Worm (Caenorhabditis elegans) whole organism, late embryonic: ENCODE data around the gene C52E2.2.

Experiments used
- C08G9.2 ChIP-seq: sonication (generic microtip); optimal IDR thresholded peaks from 2 replicates; lab custom pipeline; 2016; ENCODE audit warnings: mild to moderate bottlenecking, missing genetic modification characterization, moderate library complexity, missing compliant biosample characterization
- C38D4.7 ChIP-seq: fragments of 200-800 bp; sonication (Bioruptor generic); optimal IDR thresholded peaks from 2 replicates; lab custom pipeline; 2018; ENCODE audit warnings: mild to moderate bottlenecking, missing genetic modification characterization, moderate library complexity, missing compliant biosample characterization
- K02D7.2 ChIP-seq: sonication (generic microtip); optimal IDR thresholded peaks from 2 replicates; lab custom pipeline; 2017; ENCODE audit warnings: mild to moderate bottlenecking, missing genetic modification characterization, missing compliant biosample characterization
- T23F11.4 ChIP-seq: fragments of 200-800 bp; sonication (Bioruptor generic); optimal IDR thresholded peaks from 2 replicates; lab custom pipeline; 2018; ENCODE audit warnings: mild to moderate bottlenecking, missing genetic modification characterization, missing compliant biosample characterization
- ahr-1 ChIP-seq: sonication (generic microtip); optimal IDR thresholded peaks from 2 replicates; lab custom pipeline; 2016; ENCODE audit warnings: missing genetic modification characterization, missing compliant biosample characterization
- ceh-19 ChIP-seq: fragments of 200-800 bp; sonication (Bioruptor generic); optimal IDR thresholded peaks from 2 replicates; lab custom pipeline; 2018; ENCODE audit warnings: mild to moderate bottlenecking, missing genetic modification characterization, missing compliant biosample characterization
- ceh-2 ChIP-seq: sonication (generic microtip); optimal IDR thresholded peaks from 2 replicates; lab custom pipeline; 2016; ENCODE audit warnings: missing genotype, missing genetic modification characterization, missing compliant biosample characterization
- ceh-24 ChIP-seq: sonication (generic microtip); optimal IDR thresholded peaks from 2 replicates; lab custom pipeline; 2016; ENCODE audit warnings: mild to moderate bottlenecking, missing genetic modification characterization, missing compliant biosample characterization
- ceh-30 ChIP-seq: fragments of 150-350 bp; optimal IDR thresholded peaks from 2 replicates; lab custom pipeline; 2014; ENCODE audit warnings: missing biosample characterization, missing genetic modification characterization
- ceh-45 ChIP-seq: fragments of 200-800 bp; sonication (Bioruptor generic); IDR thresholded peaks from 2 replicates; pipeline ENCODE4 v1.3.6; 2022; ENCODE audit warnings: missing genetic modification reagents, missing genetic modification characterization, missing compliant biosample characterization
- ceh-6 ChIP-seq: fragments of 200-800 bp; sonication (Bioruptor generic); optimal IDR thresholded peaks from 2 replicates; lab custom pipeline; 2018; ENCODE audit warnings: mild to moderate bottlenecking, missing genetic modification characterization, missing compliant biosample characterization
- ceh-9 ChIP-seq: sonication (generic microtip); optimal IDR thresholded peaks from 2 replicates; lab custom pipeline; 2016; ENCODE audit warnings: mild to moderate bottlenecking, missing genetic modification characterization, inconsistent platforms, missing compliant biosample characterization
- che-1 ChIP-seq: sonication (generic microtip); optimal IDR thresholded peaks from 2 replicates; lab custom pipeline; 2016; ENCODE audit warnings: mild to moderate bottlenecking, missing genetic modification characterization, missing compliant biosample characterization
- dmd-4 ChIP-seq: sonication (generic microtip); optimal IDR thresholded peaks from 2 replicates; lab custom pipeline; 2016; ENCODE audit warnings: borderline replicate concordance, missing genetic modification characterization, missing compliant biosample characterization
- dve-1 ChIP-seq: sonication (generic microtip); optimal IDR thresholded peaks from 2 replicates; lab custom pipeline; 2017; ENCODE audit warnings: antibody characterized with exemption, mild to moderate bottlenecking, missing genetic modification characterization, missing compliant biosample characterization
- elt-2 ChIP-seq: sonication (generic microtip); optimal IDR thresholded peaks from 2 replicates; lab custom pipeline; 2016; ENCODE audit warnings: missing genetic modification reagents, missing genetic modification characterization, missing compliant biosample characterization
- eyg-1 ChIP-seq: sonication (generic microtip); optimal IDR thresholded peaks from 2 replicates; lab custom pipeline; 2016; ENCODE audit warnings: missing genotype, missing genetic modification characterization, missing compliant biosample characterization
- fkh-6 ChIP-seq: sonication (generic microtip); optimal IDR thresholded peaks from 2 replicates; lab custom pipeline; 2016; ENCODE audit warnings: missing genetic modification characterization, missing compliant biosample characterization
- hlh-15 ChIP-seq: sonication (generic microtip); optimal IDR thresholded peaks from 2 replicates; lab custom pipeline; 2016; ENCODE audit warnings: missing genetic modification characterization, missing compliant biosample characterization
- hlh-30 ChIP-seq: sonication (generic microtip); optimal IDR thresholded peaks from 2 replicates; lab custom pipeline; 2017; ENCODE audit warnings: antibody characterized with exemption, missing genetic modification characterization, missing compliant biosample characterization; ENCODE audit not compliant: insufficient read depth
- lin-11 ChIP-seq: fragments of 200-800 bp; sonication (Bioruptor generic); optimal IDR thresholded peaks from 2 replicates; lab custom pipeline; 2018; ENCODE audit warnings: mild to moderate bottlenecking, missing genetic modification characterization, missing compliant biosample characterization
- mec-3 ChIP-seq: sonication (generic microtip); optimal IDR thresholded peaks from 2 replicates; lab custom pipeline; 2016; ENCODE audit warnings: borderline replicate concordance, missing genetic modification characterization, missing compliant biosample characterization
- nhr-232 ChIP-seq: sonication (generic microtip); optimal IDR thresholded peaks from 2 replicates; lab custom pipeline; 2016; ENCODE audit warnings: missing genetic modification characterization, missing compliant biosample characterization
- odd-2 ChIP-seq: sonication (generic microtip); optimal IDR thresholded peaks from 2 replicates; lab custom pipeline; 2017; ENCODE audit warnings: antibody characterized with exemption, mild to moderate bottlenecking, missing genetic modification characterization, missing compliant biosample characterization
- pag-3 ChIP-seq: sonication (generic microtip); optimal IDR thresholded peaks from 2 replicates; lab custom pipeline; 2016; ENCODE audit warnings: missing compliant biosample characterization, missing genetic modification characterization, borderline replicate concordance
- pat-9 ChIP-seq: fragments of 200-800 bp; sonication (Bioruptor generic); optimal IDR thresholded peaks from 2 replicates; lab custom pipeline; 2018; ENCODE audit warnings: mild to moderate bottlenecking, missing genetic modification characterization, moderate library complexity, missing compliant biosample characterization
- pax-1 ChIP-seq: fragments of 150-350 bp; optimal IDR thresholded peaks from 2 replicates; lab custom pipeline; 2014; ENCODE audit warnings: missing biosample characterization, missing genetic modification characterization
- pqm-1 ChIP-seq: sonication (generic microtip); optimal IDR thresholded peaks from 2 replicates; lab custom pipeline; 2016; ENCODE audit warnings: missing genetic modification characterization, missing compliant biosample characterization
- pros-1 ChIP-seq: fragments of 150-350 bp; optimal IDR thresholded peaks from 2 replicates; lab custom pipeline; 2014; ENCODE audit warnings: missing biosample characterization, missing genetic modification reagents, missing genetic modification characterization
- tbx-2 ChIP-seq: sonication (generic microtip); optimal IDR thresholded peaks from 2 replicates; lab custom pipeline; 2016; ENCODE audit warnings: missing genetic modification characterization, missing compliant biosample characterization
- ttx-3 ChIP-seq: sonication (generic microtip); optimal IDR thresholded peaks from 2 replicates; lab custom pipeline; 2016; ENCODE audit warnings: missing genetic modification reagents, missing genetic modification characterization, missing compliant biosample characterization
- unc-42 ChIP-seq: sonication (generic microtip); optimal IDR thresholded peaks from 2 replicates; lab custom pipeline; 2016; ENCODE audit warnings: missing genotype, missing genetic modification characterization, missing compliant biosample characterization
- unc-55 ChIP-seq: sonication (generic microtip); optimal IDR thresholded peaks from 2 replicates; lab custom pipeline; 2017; ENCODE audit warnings: missing biosample characterization, missing genetic modification reagents, missing genetic modification characterization
- zip-5 ChIP-seq: sonication (generic microtip); optimal IDR thresholded peaks from 2 replicates; lab custom pipeline; 2016; ENCODE audit warnings: missing genetic modification characterization, missing compliant biosample characterization

Gene C52E2.2

DNA sequence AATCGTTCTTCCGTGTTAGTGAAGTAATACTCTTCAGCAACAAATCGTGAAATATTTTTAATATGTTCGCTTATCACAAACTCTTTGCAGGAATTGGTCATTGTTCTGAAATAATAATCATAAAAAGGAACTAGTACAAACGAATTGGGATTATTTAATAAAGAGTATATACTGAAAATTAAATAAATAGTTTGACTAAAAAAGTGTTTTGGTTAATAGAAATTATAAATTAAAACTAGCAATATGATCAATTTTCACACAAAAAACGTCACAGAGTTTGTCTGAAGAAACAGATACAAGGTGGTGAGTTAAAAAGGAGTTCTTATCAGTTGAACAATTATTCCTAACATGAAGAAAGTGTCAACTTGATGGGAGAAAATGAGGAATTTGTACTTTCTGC lies 30.1 kb downstream of the C52E2.2 start, which contains the start of gene math-5:
TSS of gene math-5 (minus strand) at position 101 of the 400 bp plus-strand sequence.
- no peak for TF ChIP-seq ceh-2 (tag; lab: Kevin White, UChicago)
- TF ChIP-seq hlh-15 (tag; lab: Kevin White, UChicago), result no peak
- TF ChIP-seq tbx-2 (tag; lab: Kevin White, UChicago), result no peak
- no peak for TF ChIP-seq mec-3 (tag; lab: Kevin White, UChicago)
- TF ChIP-seq pqm-1 (tag; lab: Kevin White, UChicago), result no peak
- no peak for TF ChIP-seq eyg-1 (tag; lab: Kevin White, UChicago)
- no peak for TF ChIP-seq ceh-30 (tag; lab: Kevin White, UChicago)
- no peak for TF ChIP-seq K02D7.2
- TF ChIP-seq ttx-3 (tag; lab: Kevin White, UChicago), result no peak
- TF ChIP-seq pax-1, result no peak
- TF ChIP-seq unc-42 (tag; lab: Kevin White, UChicago), result no peak
- TF ChIP-seq unc-55 (GFP tag; lab: Kevin White, UChicago), result no peak
- no peak for TF ChIP-seq T23F11.4
- no peak for TF ChIP-seq ahr-1 (tag; lab: Kevin White, UChicago)
- no peak for TF ChIP-seq lin-11 (tag; lab: Kevin White, UChicago)
- TF ChIP-seq che-1, result no peak
- TF ChIP-seq ceh-24 (tag; lab: Kevin White, UChicago), result no peak

DNA sequence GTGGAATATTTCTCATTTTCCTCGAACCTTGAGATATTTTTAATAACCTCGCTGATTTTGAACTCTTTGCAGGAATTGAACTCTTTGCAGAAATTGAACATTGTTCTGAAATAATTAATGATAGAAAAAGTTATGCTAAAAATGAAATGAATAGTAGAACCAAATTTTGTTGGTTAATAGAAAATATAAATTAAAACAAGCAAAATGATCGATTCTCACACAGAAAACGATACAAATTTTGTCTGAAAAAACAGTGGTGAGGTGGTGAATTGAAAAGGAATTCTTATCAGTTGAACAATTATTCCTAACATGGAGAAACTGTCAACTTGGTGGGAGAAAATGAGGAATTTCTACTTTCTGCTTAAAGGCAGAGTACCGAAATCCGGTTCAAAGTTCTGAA lies 32.0 kb downstream of the C52E2.2 start, which contains the start of gene math-6:
TSS of gene math-6 (minus strand) at position 101 of the 400 bp plus-strand sequence.
- no peak for TF ChIP-seq odd-2 (tag; lab: Kevin White, UChicago)
- TF ChIP-seq nhr-232 (tag; lab: Kevin White, UChicago), result no peak
- TF ChIP-seq T23F11.4, result no peak
- no peak for TF ChIP-seq pax-1

DNA sequence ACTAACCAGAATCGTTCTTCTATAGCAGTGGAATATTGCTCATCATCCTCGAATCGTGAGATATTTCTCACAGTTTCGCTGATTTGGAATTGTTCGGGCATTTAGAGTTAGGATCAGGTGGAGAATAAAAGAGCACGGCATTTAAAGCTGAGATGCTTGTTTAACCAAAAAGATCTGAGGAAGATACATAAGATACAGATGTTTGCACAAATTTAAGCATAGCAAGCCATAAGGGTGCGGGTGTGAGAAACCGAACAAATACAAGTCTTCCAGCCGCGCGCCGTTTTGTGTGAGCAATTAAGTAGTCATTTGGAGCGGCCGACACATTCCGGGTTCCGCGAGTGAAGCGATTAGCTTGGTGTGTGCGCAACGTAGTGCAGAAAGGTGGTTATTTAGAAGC lies 33.8 kb downstream of the C52E2.2 start, which contains the start of gene math-7:
TSS of gene math-7 (minus strand) at position 101 of the 400 bp plus-strand sequence.
- TF ChIP-seq ceh-19 (GFP tag; lab: Kevin White, UChicago), result no peak
- no peak for TF ChIP-seq ceh-45
- TF ChIP-seq lin-11 (tag; lab: Kevin White, UChicago), result no peak
- no peak for TF ChIP-seq pag-3 (tag; lab: Kevin White, UChicago)
- no peak for TF ChIP-seq pros-1 (tag; lab: Kevin White, UChicago)

DNA sequence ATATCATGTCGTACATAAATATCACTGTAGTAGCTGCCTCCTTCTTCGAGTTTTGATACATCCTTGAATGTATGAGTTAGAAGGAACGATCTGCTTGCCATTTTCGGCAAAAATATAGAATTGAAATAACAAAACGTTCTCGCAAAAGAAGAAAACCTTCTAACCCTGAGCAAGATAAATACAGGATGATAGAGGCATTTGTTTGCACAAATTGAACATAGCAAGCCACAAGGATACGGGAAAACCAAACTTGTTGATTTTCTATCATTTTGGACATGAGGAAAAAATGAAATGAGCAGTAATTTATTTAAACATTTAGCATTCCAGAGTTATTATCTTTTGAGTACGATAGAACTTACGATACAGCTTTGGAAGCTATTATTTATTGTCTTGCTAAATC lies 36.5 kb downstream of the C52E2.2 start, which contains the start of gene math-8:
TSS of gene math-8 (minus strand) at position 101 of the 400 bp plus-strand sequence.
- no peak for TF ChIP-seq odd-2 (tag; lab: Kevin White, UChicago)
- TF ChIP-seq ceh-9 (tag; lab: Kevin White, UChicago), result no peak
- no peak for TF ChIP-seq ceh-6 (GFP tag; lab: Kevin White, UChicago)
- no peak for TF ChIP-seq C08G9.2 (tag; lab: Kevin White, UChicago)
- no peak for TF ChIP-seq tbx-2 (tag; lab: Kevin White, UChicago)
- TF ChIP-seq, all 69 proteins: peak for 0

DNA sequence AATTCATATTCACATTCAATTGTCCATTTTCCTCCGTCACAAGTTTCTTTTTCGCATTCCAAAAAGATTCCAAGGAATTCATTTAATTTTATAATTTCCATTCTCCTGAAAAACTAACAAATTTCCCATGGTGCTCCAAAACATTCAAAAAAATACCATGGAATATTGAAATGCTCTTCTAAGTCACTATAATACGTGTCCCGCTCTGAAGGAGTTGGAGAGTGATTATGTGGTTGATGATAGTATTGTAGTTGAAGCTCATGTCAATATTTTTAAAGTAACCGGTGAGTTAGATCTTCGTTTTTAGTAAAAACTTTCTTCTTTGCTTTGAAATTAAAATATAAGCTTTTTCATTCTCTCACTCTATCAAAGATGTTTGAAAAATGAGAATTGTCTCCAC lies 38.1 kb downstream of the C52E2.2 start, which contains the start of gene math-9:
TSS of gene math-9 (minus strand) at position 101 of the 400 bp plus-strand sequence.
- TF ChIP-seq dve-1 (tag; lab: Kevin White, UChicago), result no peak
- no peak for TF ChIP-seq ceh-19 (GFP tag; lab: Kevin White, UChicago)
- no peak for TF ChIP-seq dmd-4 (tag; lab: Kevin White, UChicago)
- TF ChIP-seq lin-11 (tag; lab: Kevin White, UChicago), result no peak
- no peak for TF ChIP-seq C38D4.7 (GFP tag; lab: Kevin White, UChicago)
- TF ChIP-seq hlh-30 (tag; lab: Kevin White, UChicago), result no peak
- TF ChIP-seq pat-9 (tag; lab: Kevin White, UChicago), result no peak
- no peak for TF ChIP-seq tbx-2 (tag; lab: Kevin White, UChicago)
- TF ChIP-seq elt-2 (tag; lab: Kevin White, UChicago), result no peak
- no peak for TF ChIP-seq zip-5
- no peak for TF ChIP-seq fkh-6 (tag; lab: Kevin White, UChicago)
- no peak for TF ChIP-seq hlh-15 (tag; lab: Kevin White, UChicago)
- TF ChIP-seq, all 69 proteins: peak for 0
